Worm (Caenorhabditis elegans): ENCODE data around the gene pap-2.

DNA sequence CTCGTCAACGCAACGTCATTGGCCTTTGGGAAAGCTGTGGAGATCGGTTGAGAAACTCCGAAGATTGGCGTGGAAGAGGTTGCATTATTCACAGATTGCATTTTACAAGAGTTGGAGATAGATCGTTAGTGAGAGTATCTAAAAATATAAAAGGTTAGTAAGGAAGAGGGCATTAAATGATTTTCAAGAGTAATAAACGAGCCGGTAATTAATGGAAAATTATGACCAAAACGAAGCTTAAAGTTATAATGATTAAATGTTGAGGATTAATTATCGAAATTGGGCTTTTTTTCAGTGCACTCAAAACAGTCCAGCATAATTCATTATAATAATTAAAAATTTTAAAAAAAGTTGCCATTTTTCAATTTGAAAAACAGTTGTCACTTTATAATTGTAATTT is at the start of gene pap-2:
- TF ChIP-seq flt-1 (GFP tag; IDR thresholded peaks at IDR 0.05) (no peak), ztf-29 (GFP tag; IDR thresholded peaks at IDR 0.05) (no peak), tab-1 (GFP tag; IDR thresholded peaks at IDR 0.05) (no peak), klf-2 (GFP tag; conservative IDR thresholded peaks at IDR 0.05) (no peak), med-1 (GFP tag; optimal IDR thresholded peaks at IDR 0.05; ENCODE audit: insufficient read depth) (no peak), T22C8.4 (GFP tag; IDR thresholded peaks at IDR 0.05) (no peak), cog-1 (tag; optimal IDR thresholded peaks at IDR 0.05) (no peak), ref-1 (GFP tag; conservative IDR thresholded peaks at IDR 0.05) (no peak)

Measured in whole organism, midembryonic.